Fruit fly (Drosophila melanogaster): ENCODE results near the gene hay.

The hay gene

dm6 chr3L:10679711-10680154 is 48.9 kb downstream of the hay start (continued):
- TF ChIP-seq CG3919 (GFP tag; optimal IDR thresholded peaks at IDR 0.05) (peak; percentile 16), Sox102F (GFP tag; optimal IDR thresholded peaks at IDR 0.05) (peak; percentile 26), CG10631 (GFP tag; optimal IDR thresholded peaks at IDR 0.05) (no peak), CG4318 (GFP tag; optimal IDR thresholded peaks at IDR 0.05) (no peak), Eip93F (GFP tag; optimal IDR thresholded peaks at IDR 0.05) (no peak), CG16779 (tag; optimal IDR thresholded peaks at IDR 0.05) (peak; percentile 28)

DNA sequence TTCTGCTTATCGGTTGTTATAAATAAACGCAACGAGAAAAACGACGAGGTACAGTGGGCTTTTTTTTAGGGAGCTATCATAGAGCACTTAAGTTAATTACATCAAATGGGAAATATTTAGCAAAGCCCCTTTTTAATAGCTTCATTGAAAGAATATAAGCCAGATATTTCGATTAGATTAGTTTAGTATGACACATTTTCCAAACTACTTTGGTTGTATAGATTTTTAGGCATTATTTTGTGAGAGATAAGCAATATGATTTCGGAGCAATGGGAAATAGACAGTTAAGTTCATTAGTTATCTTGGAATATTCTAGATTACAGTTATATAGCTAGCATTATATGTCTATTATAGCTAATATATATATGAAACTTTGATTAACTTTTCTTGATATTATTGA is 49.3 kb downstream of the hay start:
- no peak for TF ChIP-seq CG4318 (GFP tag; optimal IDR thresholded peaks at IDR 0.05)
- TF ChIP-seq CG32006 (GFP tag; optimal IDR thresholded peaks at IDR 0.05), result no peak
- TF ChIP-seq Sox15 (GFP tag; optimal IDR thresholded peaks at IDR 0.05), result no peak
- no peak for TF ChIP-seq achi (GFP tag; optimal IDR thresholded peaks at IDR 0.05)
- TF ChIP-seq spab (GFP tag; optimal IDR thresholded peaks at IDR 0.05), result no peak
- no peak for TF ChIP-seq cyc (GFP tag; optimal IDR thresholded peaks at IDR 0.05)
- no peak for TF ChIP-seq Gug (GFP tag; IDR thresholded peaks at IDR 0.05)
- no peak for TF ChIP-seq Blimp-1 (GFP tag; optimal IDR thresholded peaks at IDR 0.05)
- no peak for TF ChIP-seq CG31627 (GFP tag; optimal IDR thresholded peaks at IDR 0.05)
- TF ChIP-seq Eip78C (GFP tag), result no peak
- no peak for TF ChIP-seq CG3032 (tag; optimal IDR thresholded peaks at IDR 0.05)
- no peak for TF ChIP-seq fd59A (GFP tag; optimal IDR thresholded peaks at IDR 0.05)
- TF ChIP-seq CG15336 (GFP tag; IDR thresholded peaks at IDR 0.05), result no peak

dm6 chr3L:10680728-10681306 is 49.9 kb downstream of the hay start:
- TF ChIP-seq CG34406 (GFP tag; optimal IDR thresholded peaks at IDR 0.05) (no peak), CG6808 (GFP tag; optimal IDR thresholded peaks at IDR 0.05) (no peak), Sox14 (GFP tag; optimal IDR thresholded peaks at IDR 0.05) (no peak), CG1621 (tag; optimal IDR thresholded peaks at IDR 0.05) (no peak), Hr39 (GFP tag; optimal IDR thresholded peaks at IDR 0.05) (no peak), CG8119 (GFP tag; IDR thresholded peaks at IDR 0.05) (no peak), CG6276 (GFP tag; optimal IDR thresholded peaks at IDR 0.05) (no peak), fd85E (GFP tag; optimal IDR thresholded peaks at IDR 0.05) (no peak), CG7368 (GFP tag; optimal IDR thresholded peaks at IDR 0.05) (no peak), CG15336 (GFP tag; IDR thresholded peaks at IDR 0.05) (0 out of 2 replicates have a peak, but pooled peaks have one; percentile 6), CG11902 (GFP tag; optimal IDR thresholded peaks at IDR 0.05) (no peak), CG8319 (GFP tag; optimal IDR thresholded peaks at IDR 0.05) (no peak), Lpt (GFP tag; optimal IDR thresholded peaks at IDR 0.05) (peak; percentile 22), CG3032 (tag; optimal IDR thresholded peaks at IDR 0.05) (no peak), Sox15 (GFP tag; optimal IDR thresholded peaks at IDR 0.05) (no peak), pdm3 (GFP tag; optimal IDR thresholded peaks at IDR 0.05) (no peak), CG31627 (GFP tag; optimal IDR thresholded peaks at IDR 0.05) (no peak), spab (GFP tag; optimal IDR thresholded peaks at IDR 0.05) (no peak), CG16779 (tag; optimal IDR thresholded peaks at IDR 0.05) (peak; percentile 43), Blimp-1 (GFP tag; optimal IDR thresholded peaks at IDR 0.05) (no peak), CG11294 (GFP tag; IDR thresholded peaks at IDR 0.05) (peak; percentile 39; the same call in 1 of the 2 replicates), Hr38 (GFP tag; optimal IDR thresholded peaks at IDR 0.05) (no peak), CG6792 (GFP tag; optimal IDR thresholded peaks at IDR 0.05) (no peak), Eip93F (GFP tag; optimal IDR thresholded peaks at IDR 0.05) (no peak), CG11762 (GFP tag; optimal IDR thresholded peaks at IDR 0.05; ENCODE audit: insufficient read depth) (no peak), CG4318 (GFP tag; optimal IDR thresholded peaks at IDR 0.05) (no peak), net (GFP tag; optimal IDR thresholded peaks at IDR 0.05) (no peak), Ets21C (GFP tag; optimal IDR thresholded peaks at IDR 0.05) (no peak), CG6163 (GFP tag; IDR thresholded peaks at IDR 0.05) (0 out of 3 replicates have a peak, but pooled peaks have one; percentile 43), achi (GFP tag; optimal IDR thresholded peaks at IDR 0.05) (no peak), CG9139 (GFP tag; optimal IDR thresholded peaks at IDR 0.05) (no peak), dac (GFP tag; optimal IDR thresholded peaks at IDR 0.05) (no peak), Smox (GFP tag; optimal IDR thresholded peaks at IDR 0.05) (no peak), Sox102F (GFP tag; optimal IDR thresholded peaks at IDR 0.05) (no peak), CG3919 (GFP tag; optimal IDR thresholded peaks at IDR 0.05) (no peak), cyc (GFP tag; optimal IDR thresholded peaks at IDR 0.05) (no peak), topi (GFP tag; optimal IDR thresholded peaks at IDR 0.05) (no peak), svp (GFP tag) (peak; percentile 44), vri (GFP tag; optimal IDR thresholded peaks at IDR 0.05) (peak; percentile 27), Eip78C (GFP tag) (peak; percentile 29), Eip75B (GFP tag; optimal IDR thresholded peaks at IDR 0.05) (no peak), salr (GFP tag; optimal IDR thresholded peaks at IDR 0.05) (no peak)
